Fruit fly (Drosophila melanogaster): Measurements from ENCODE around the gene gce.

DNA sequence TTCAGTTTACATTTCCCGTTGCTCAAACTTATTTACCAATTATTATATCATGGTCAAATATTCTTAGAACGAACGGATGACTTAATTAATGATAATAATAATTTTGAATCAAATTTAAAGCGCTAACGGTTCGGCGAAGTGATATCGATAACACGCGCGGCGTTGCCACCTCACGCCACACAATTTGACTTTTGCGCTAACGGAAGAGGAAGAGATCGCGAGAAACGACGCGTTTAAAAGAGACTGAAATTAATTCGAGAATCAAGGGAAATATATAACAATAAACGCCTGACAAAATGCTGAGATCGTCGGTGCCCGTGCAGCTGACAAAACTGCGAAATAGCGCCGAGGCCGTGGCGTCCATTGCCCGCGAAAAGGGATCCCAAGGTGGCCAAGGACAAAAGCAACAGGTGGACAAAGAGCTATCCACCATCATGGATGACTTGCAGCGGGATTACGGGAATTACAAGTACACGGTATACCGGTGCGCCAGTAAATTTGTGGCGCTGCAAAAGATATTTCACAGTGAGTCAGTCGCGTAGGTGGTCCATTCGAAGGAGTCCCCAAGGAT, 30.7 kb downstream of the gce start, which contains the start of gene dah:
- TF ChIP-seq pan (optimal IDR thresholded peaks at IDR 0.05) = no peak
- no peak for TF ChIP-seq Dll (optimal IDR thresholded peaks at IDR 0.05)
- TF ChIP-seq psq (optimal IDR thresholded peaks at IDR 0.05) = no peak
- TF ChIP-seq CG8478 (optimal IDR thresholded peaks at IDR 0.05) = no peak
- TF ChIP-seq usp (GFP tag; optimal IDR thresholded peaks at IDR 0.05) = no peak

Data from whole organism.